Worm (Caenorhabditis elegans): Measurements from ENCODE around the gene npr-32.

The npr-32 gene

ce11 chrIV:17268628-17269027, 37.8 kb upstream of the npr-32 start (continued):
- peak; percentile 60 for TF ChIP-seq mep-1 (tag; optimal IDR thresholded peaks at IDR 0.05)
- no peak for TF ChIP-seq Y75B8A.6 (GFP tag; IDR thresholded peaks at IDR 0.05)
- TF ChIP-seq ces-1 (GFP tag; optimal IDR thresholded peaks at IDR 0.05): no peak
- TF ChIP-seq tra-1 (GFP tag; IDR thresholded peaks at IDR 0.05): no peak
- TF ChIP-seq T20F7.1 (GFP tag; optimal IDR thresholded peaks at IDR 0.05): no peak
- no peak for TF ChIP-seq ceh-44 (GFP tag; IDR thresholded peaks at IDR 0.05)
- TF ChIP-seq nhr-41 (GFP tag; IDR thresholded peaks at IDR 0.05): no peak
- TF ChIP-seq ceh-62 (tag; optimal IDR thresholded peaks at IDR 0.05): no peak
- no peak for TF ChIP-seq spr-1 (tag; optimal IDR thresholded peaks at IDR 0.05)
- no peak for TF ChIP-seq pha-4 (GFP tag; IDR thresholded peaks at IDR 0.05)
- no peak for TF ChIP-seq pha-4 (tag; optimal IDR thresholded peaks at IDR 0.05)
- TF ChIP-seq egl-43 (GFP tag; IDR thresholded peaks at IDR 0.05): no peak
- TF ChIP-seq rbr-2 (tag; optimal IDR thresholded peaks at IDR 0.05): no peak
- no peak for TF ChIP-seq tag-97 (GFP tag; IDR thresholded peaks at IDR 0.05)
- no peak for TF ChIP-seq zip-11 (GFP tag; IDR thresholded peaks at IDR 0.05)
- no peak for TF ChIP-seq daf-12 (tag; optimal IDR thresholded peaks at IDR 0.05)
- no peak for TF ChIP-seq duxl-1 (tag; optimal IDR thresholded peaks at IDR 0.05; ENCODE audit: poor library complexity)
- peak; percentile 46 for TF ChIP-seq hlh-30 (tag; optimal IDR thresholded peaks at IDR 0.05; ENCODE audit: insufficient read depth)
- peak; percentile 35 for TF ChIP-seq dpl-1 (GFP tag; optimal IDR thresholded peaks at IDR 0.05)
- TF ChIP-seq mes-2 (tag; optimal IDR thresholded peaks at IDR 0.05; ENCODE audit: poor library complexity, severe bottlenecking): peak; percentile 58
- TF ChIP-seq ztf-7 (tag; optimal IDR thresholded peaks at IDR 0.05): no peak
- TF ChIP-seq zfp-3 (GFP tag; conservative IDR thresholded peaks at IDR 0.05): no peak
- TF ChIP-seq ama-1 (optimal IDR thresholded peaks at IDR 0.05): peak; percentile 29
- no peak for TF ChIP-seq nhr-111 (GFP tag; optimal IDR thresholded peaks at IDR 0.05)
- no peak for TF ChIP-seq ZK337.2 (GFP tag; IDR thresholded peaks at IDR 0.05)
- no peak for TF ChIP-seq F44E2.7 (GFP tag; IDR thresholded peaks at IDR 0.05)
- no peak for TF ChIP-seq dmd-9 (GFP tag; IDR thresholded peaks at IDR 0.05)
- no peak for TF ChIP-seq lir-3 (tag; optimal IDR thresholded peaks at IDR 0.05)
- TF ChIP-seq hmg-1.1 (GFP tag; IDR thresholded peaks at IDR 0.05): peak; percentile 72
- no peak for TF ChIP-seq R02D3.7 (tag; optimal IDR thresholded peaks at IDR 0.05)
- no peak for TF ChIP-seq saeg-2 (GFP tag; IDR thresholded peaks at IDR 0.05)
- TF ChIP-seq lin-1 (GFP tag; IDR thresholded peaks at IDR 0.05): no peak
- TF ChIP-seq zfp-2 (tag; optimal IDR thresholded peaks at IDR 0.05): no peak
- no peak for TF ChIP-seq F10B5.3 (tag; optimal IDR thresholded peaks at IDR 0.05)
- no peak for TF ChIP-seq lin-29 (GFP tag; IDR thresholded peaks at IDR 0.05)
- TF ChIP-seq snpc-4 (tag; optimal IDR thresholded peaks at IDR 0.05): no peak
- TF ChIP-seq D1046.2 (GFP tag; IDR thresholded peaks at IDR 0.05): no peak
- no peak for TF ChIP-seq ceh-82 (tag; optimal IDR thresholded peaks at IDR 0.05)
- TF ChIP-seq nhr-28 (tag; optimal IDR thresholded peaks at IDR 0.05): peak; percentile 50
- no peak for TF ChIP-seq nhr-11 (tag; optimal IDR thresholded peaks at IDR 0.05)
- TF ChIP-seq gei-8 (GFP tag; optimal IDR thresholded peaks at IDR 0.05): no peak
- TF ChIP-seq madf-5 (GFP tag; IDR thresholded peaks at IDR 0.05): no peak
- TF ChIP-seq php-3 (GFP tag; IDR thresholded peaks at IDR 0.05): no peak
- TF ChIP-seq nhr-77 (tag; optimal IDR thresholded peaks at IDR 0.05): no peak
- TF ChIP-seq fkh-10 (GFP tag; optimal IDR thresholded peaks at IDR 0.05): no peak
- no peak for TF ChIP-seq jun-1 (tag; optimal IDR thresholded peaks at IDR 0.05)
- no peak for TF ChIP-seq egl-27 (tag; optimal IDR thresholded peaks at IDR 0.05)
- TF ChIP-seq nhr-42 (GFP tag; IDR thresholded peaks at IDR 0.05): no peak
- no peak for TF ChIP-seq lin-15B (tag; optimal IDR thresholded peaks at IDR 0.05)
- peak; percentile 35 for TF ChIP-seq mxl-3 (GFP tag; optimal IDR thresholded peaks at IDR 0.05)
- peak; percentile 32; the same call in 1 of the 2 replicates for TF ChIP-seq dmd-6 (GFP tag; IDR thresholded peaks at IDR 0.05)
- no peak for TF ChIP-seq F26F4.8 (GFP tag; conservative IDR thresholded peaks at IDR 0.05)
- TF ChIP-seq aha-1 (tag): peak; percentile 97

Data from whole organism, L4 larva.